Fruit fly (Drosophila melanogaster) whole organism, pupa: ENCODE measurements around the gene Septin2.

ENCODE experiments used
- CG10348 ChIP-seq: fragments of 200-800 bp; sonication (Bioruptor generic); IDR thresholded peaks from 2 replicates; pipeline ENCODE4 v1.3.6; 2022; ENCODE audit warnings: missing biosample characterization, missing genetic modification characterization
- CG12605 ChIP-seq: fragments of 200-800 bp; sonication (Bioruptor generic); IDR thresholded peaks from 2 replicates; pipeline ENCODE4 v1.3.6; 2022; ENCODE audit warnings: missing biosample characterization, missing genetic modification characterization
- CG13204 ChIP-seq: fragments of 200-800 bp; sonication (Bioruptor generic); optimal IDR thresholded peaks from 2 replicates; lab custom pipeline; 2018; ENCODE audit warnings: missing biosample characterization, mild to moderate bottlenecking, missing genetic modification characterization, moderate library complexity
- CG14655 ChIP-seq: fragments of 200-800 bp; sonication (Bioruptor generic); optimal IDR thresholded peaks from 3 replicates; lab custom pipeline; 2017; ENCODE audit warnings: mild to moderate bottlenecking, missing biosample characterization, missing genetic modification reagents, missing genetic modification characterization
- CG15710 ChIP-seq: fragments of 200-800 bp; sonication (Bioruptor generic); optimal IDR thresholded peaks from 2 replicates; lab custom pipeline; 2018; ENCODE audit warnings: missing biosample characterization, mild to moderate bottlenecking, missing genetic modification characterization, moderate library complexity
- CG17806 ChIP-seq: fragments of 200-800 bp; sonication (Bioruptor generic); optimal IDR thresholded peaks from 2 replicates; lab custom pipeline; 2018; ENCODE audit warnings: missing biosample characterization, mild to moderate bottlenecking, missing genetic modification characterization, moderate library complexity
- CG32121 ChIP-seq: fragments of 200-800 bp; sonication (Bioruptor generic); IDR thresholded peaks from 2 replicates; pipeline ENCODE4 v1.3.6; 2022; ENCODE audit warnings: missing biosample characterization, missing genetic modification characterization
- CG34367 ChIP-seq: fragments of 200-800 bp; sonication (Bioruptor generic); optimal IDR thresholded peaks from 2 replicates; lab custom pipeline; 2018; ENCODE audit warnings: missing biosample characterization, mild to moderate bottlenecking, missing genetic modification characterization
- CG4496 ChIP-seq: fragments of 200-800 bp; sonication (Bioruptor generic); IDR thresholded peaks from 3 replicates; pipeline ENCODE4 v1.3.6; 2022; ENCODE audit warnings: missing biosample characterization, missing genetic modification characterization
- CG8159 ChIP-seq: fragments of 200-800 bp; sonication (Bioruptor generic); optimal IDR thresholded peaks from 3 replicates; lab custom pipeline; 2018; ENCODE audit warnings: missing biosample characterization, mild to moderate bottlenecking, missing genetic modification characterization, moderate library complexity
- CG8301 ChIP-seq: fragments of 200-800 bp; sonication (Bioruptor generic); optimal IDR thresholded peaks from 2 replicates; lab custom pipeline; 2018; ENCODE audit warnings: missing biosample characterization, mild to moderate bottlenecking, missing genetic modification characterization
- CG9948 ChIP-seq: fragments of 200-800 bp; sonication (Bioruptor generic); optimal IDR thresholded peaks from 2 replicates; lab custom pipeline; 2018; ENCODE audit warnings: missing biosample characterization, mild to moderate bottlenecking, missing genetic modification characterization, moderate library complexity
- D1 ChIP-seq: fragments of 200-800 bp; sonication (Bioruptor generic); optimal IDR thresholded peaks from 2 replicates; lab custom pipeline; 2018; ENCODE audit warnings: missing biosample characterization, mild to moderate bottlenecking, missing genetic modification characterization, moderate library complexity
- EcR ChIP-seq: fragments of 200-800 bp; sonication (Bioruptor generic); optimal IDR thresholded peaks from 3 replicates; lab custom pipeline; 2019; ENCODE audit warnings: missing biosample characterization, missing genetic modification characterization, mild to moderate bottlenecking, moderate library complexity, missing genetic modification reagents
- Ets98B ChIP-seq: fragments of 200-800 bp; sonication (Bioruptor generic); IDR thresholded peaks from 2 replicates; pipeline ENCODE4 v1.3.6; 2022; ENCODE audit warnings: missing biosample characterization, missing genetic modification characterization
- Pif1A ChIP-seq: fragments of 200-800 bp; sonication (Bioruptor generic); optimal IDR thresholded peaks from 3 replicates; lab custom pipeline; 2016; ENCODE audit warnings: missing biosample characterization, missing genetic modification characterization
- Pif1B ChIP-seq: fragments of 200-800 bp; sonication (Bioruptor generic); optimal IDR thresholded peaks from 3 replicates; lab custom pipeline; 2016; ENCODE audit warnings: missing biosample characterization, missing genetic modification characterization
- Snoo ChIP-seq: fragments of 200-800 bp; sonication (Bioruptor generic); optimal IDR thresholded peaks from 3 replicates; lab custom pipeline; 2017; ENCODE audit warnings: missing biosample characterization, mild to moderate bottlenecking, missing genetic modification characterization, inconsistent platforms
- fd96Ca ChIP-seq: fragments of 200-800 bp; sonication (Bioruptor generic); IDR thresholded peaks from 3 replicates; pipeline ENCODE4 v1.3.6; 2022; ENCODE audit warnings: missing biosample characterization, missing genetic modification characterization
- gl ChIP-seq: fragments of 200-800 bp; sonication (Bioruptor generic); optimal IDR thresholded peaks from 2 replicates; lab custom pipeline; 2018; ENCODE audit warnings: missing biosample characterization, mild to moderate bottlenecking, missing genetic modification characterization
- rn ChIP-seq: fragments of 200-800 bp; sonication (Bioruptor generic); IDR thresholded peaks from 2 replicates; pipeline ENCODE4 v1.3.6; 2022; ENCODE audit warnings: missing biosample characterization, missing genetic modification characterization

The Septin2 gene

DNA sequence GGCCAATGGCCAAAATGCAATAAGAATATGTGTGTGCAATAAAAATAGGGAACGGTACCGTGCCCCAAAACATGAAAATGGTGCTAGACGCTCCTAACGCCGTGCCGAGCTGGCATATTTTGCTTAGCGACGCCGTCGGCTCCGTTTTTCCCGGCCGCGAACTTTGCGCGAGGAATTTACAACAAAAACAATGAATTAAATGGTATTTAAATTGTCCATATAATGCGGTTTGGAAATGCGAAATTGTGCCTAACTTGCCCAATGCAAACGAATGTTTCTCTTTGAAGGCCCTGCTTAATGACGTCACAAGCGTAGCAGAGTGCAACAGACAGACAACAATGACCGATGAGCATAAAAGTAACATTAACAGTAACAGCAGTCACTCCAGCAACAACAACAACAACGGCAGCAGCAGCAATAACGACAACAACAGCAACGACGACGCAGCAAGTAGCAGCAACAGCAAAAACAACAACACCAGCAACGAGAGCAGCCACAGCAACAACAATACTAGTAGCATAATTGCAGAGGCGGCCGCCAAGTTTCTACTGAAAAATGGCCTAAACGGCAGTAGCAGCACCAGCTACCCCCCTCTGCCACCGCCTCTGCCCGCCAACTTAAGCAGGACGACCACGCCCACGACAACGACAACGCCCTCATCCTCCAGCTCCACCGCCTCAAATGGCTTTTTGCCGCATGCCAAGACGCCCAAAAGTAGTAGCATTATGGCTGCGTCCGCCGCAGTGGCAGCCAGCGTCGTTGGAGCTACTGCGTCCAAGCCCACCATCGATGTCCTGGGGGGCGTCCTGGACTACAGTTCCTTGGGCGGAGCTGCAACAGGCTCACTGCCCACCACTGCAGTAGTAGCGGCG lies 34.4 kb upstream of the Septin2 start:
- TF ChIP-seq gl (tag; lab: Kevin White, UChicago), result no peak
- no peak for TF ChIP-seq CG10348 (GFP tag; lab: Robert Waterston, UW)
- TF ChIP-seq rn, result no peak
- TF ChIP-seq CG12605, result no peak
- peak; percentile 29 for TF ChIP-seq CG9948 (tag; lab: Kevin White, UChicago)
- TF ChIP-seq CG14655 (GFP tag; lab: Kevin White, UChicago), result no peak
- TF ChIP-seq CG17806 (tag; lab: Kevin White, UChicago), result no peak

DNA sequence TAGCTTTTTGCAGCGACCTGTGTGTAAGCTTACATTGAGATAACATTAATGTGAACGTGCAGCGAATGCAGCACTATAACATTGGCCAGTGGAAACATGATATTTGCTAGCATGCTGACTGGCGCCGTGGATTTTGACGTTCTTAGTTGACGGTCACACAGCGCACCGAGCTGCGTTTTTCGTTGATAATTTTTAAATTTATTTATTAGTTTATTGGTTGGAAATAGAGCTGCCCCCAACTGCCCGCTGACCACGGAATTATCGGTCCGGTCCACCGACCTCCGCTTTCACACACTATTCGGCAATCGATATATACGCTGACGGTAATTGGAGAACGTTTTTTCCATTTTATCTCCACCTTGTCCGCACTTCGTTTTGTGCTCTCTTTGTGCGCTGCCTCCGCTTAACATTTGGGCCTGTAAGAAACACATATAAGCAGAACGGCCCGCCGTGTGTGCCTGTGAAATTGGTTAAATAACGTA lies 33.7 kb upstream of the Septin2 start, which contains the start of gene H:
TSS of gene H (plus strand) at position 134 of the 482 bp plus-strand sequence.
- no peak for TF ChIP-seq CG10348 (GFP tag; lab: Robert Waterston, UW)
- no peak for TF ChIP-seq CG4496
- no peak for TF ChIP-seq CG8301
- no peak for TF ChIP-seq fd96Ca (GFP tag; lab: Robert Waterston, UW)
- TF ChIP-seq CG9948 (tag; lab: Kevin White, UChicago), result no peak
- no peak for TF ChIP-seq EcR
- TF ChIP-seq CG8159 (tag; lab: Kevin White, UChicago), result no peak
- no peak for TF ChIP-seq D1 (tag; lab: Kevin White, UChicago)
- no peak for TF ChIP-seq CG14655 (GFP tag; lab: Kevin White, UChicago)
- TF ChIP-seq Pif1A, result no peak
- no peak for TF ChIP-seq gl (tag; lab: Kevin White, UChicago)
- no peak for TF ChIP-seq CG32121
- no peak for TF ChIP-seq CG12605
- TF ChIP-seq CG34367, result no peak
- no peak for TF ChIP-seq Ets98B

dm6 chr3R:20618947-20619346 lies 30.8 kb upstream of the Septin2 start:
- TF ChIP-seq CG12605 (no peak), D1 (tag; lab: Kevin White, UChicago) (no peak), CG9948 (tag; lab: Kevin White, UChicago) (no peak), CG34367 (no peak), CG17806 (tag; lab: Kevin White, UChicago) (no peak), gl (tag; lab: Kevin White, UChicago) (no peak), CG15710 (no peak), CG8301 (no peak), CG13204 (GFP tag; lab: Kevin White, UChicago) (no peak), CG32121 (no peak), Pif1A (no peak), Ets98B (no peak), CG14655 (GFP tag; lab: Kevin White, UChicago) (no peak)
- TF ChIP-seq, all 21 proteins: peak for 0

dm6 chr3R:20617583-20617982 lies 29.4 kb upstream of the Septin2 start, which contains the start of gene CG5466:
CG5466 (plus strand) TSS chr3R:20617883.
- TF ChIP-seq CG34367 (no peak), rn (no peak), CG13204 (GFP tag; lab: Kevin White, UChicago) (no peak), CG8159 (tag; lab: Kevin White, UChicago) (no peak), Pif1A (no peak), CG4496 (0 out of 3 replicates have a peak, but pooled peaks have one; percentile 7), Pif1B (GFP tag; lab: Kevin White, UChicago) (no peak), CG8301 (no peak)

DNA sequence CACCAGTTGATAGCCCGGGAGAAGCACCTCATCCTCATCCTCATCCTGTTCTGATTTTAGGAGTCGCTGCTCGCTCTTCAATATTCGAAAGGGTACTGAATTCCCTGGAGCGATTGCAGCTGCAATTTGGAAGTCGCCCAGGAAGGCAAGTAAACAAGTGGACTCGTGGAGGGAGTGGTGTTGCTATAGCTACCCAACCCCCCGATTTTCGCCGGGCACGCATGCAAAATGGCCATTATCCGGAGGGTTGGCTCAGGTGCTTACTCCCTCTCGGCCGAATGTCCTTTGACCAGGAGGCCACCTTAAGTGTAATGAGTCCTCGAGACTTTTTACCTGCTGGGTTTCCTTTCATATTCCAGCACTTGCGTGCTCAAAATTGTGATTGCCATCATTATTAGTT lies 28.6 kb upstream of the Septin2 start, which contains the start of gene CG15923:
TSS of gene CG15923 (minus strand) at position 101 of the 400 bp plus-strand sequence.
- TF ChIP-seq Pif1A, result no peak
- no peak for TF ChIP-seq CG12605
- no peak for TF ChIP-seq CG14655 (GFP tag; lab: Kevin White, UChicago)
- no peak for TF ChIP-seq CG4496
- TF ChIP-seq CG8159 (tag; lab: Kevin White, UChicago), result no peak
- no peak for TF ChIP-seq CG15710
- no peak for TF ChIP-seq CG13204 (GFP tag; lab: Kevin White, UChicago)
- TF ChIP-seq CG9948 (tag; lab: Kevin White, UChicago), result no peak
- no peak for TF ChIP-seq D1 (tag; lab: Kevin White, UChicago)
- no peak for TF ChIP-seq CG34367
- no peak for TF ChIP-seq Ets98B
- TF ChIP-seq CG17806 (tag; lab: Kevin White, UChicago), result no peak
- no peak for TF ChIP-seq fd96Ca (GFP tag; lab: Robert Waterston, UW)
- TF ChIP-seq CG10348 (GFP tag; lab: Robert Waterston, UW), result no peak
- TF ChIP-seq Snoo (tag; lab: Kevin White, UChicago), result no peak

DNA sequence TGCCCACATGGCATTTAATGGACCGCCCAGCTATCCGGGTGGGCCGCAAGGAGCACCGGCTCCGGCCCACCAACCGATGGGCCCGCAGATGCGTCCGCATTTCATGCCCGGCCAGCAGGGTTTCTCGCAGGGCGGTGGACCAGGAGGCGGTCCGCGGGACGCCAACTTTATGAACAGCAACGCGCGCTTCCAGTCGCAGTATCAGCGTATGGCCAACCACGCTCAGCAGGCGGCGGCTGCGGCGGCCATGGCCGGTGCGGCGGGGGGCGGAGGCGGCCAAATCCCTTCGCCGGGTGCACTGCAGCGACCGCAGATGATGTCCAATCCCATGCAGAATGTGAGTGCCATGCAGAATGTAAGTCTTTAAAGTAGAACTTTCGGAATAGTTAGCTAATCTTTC lies 20.0 kb upstream of the Septin2 start:
- TF ChIP-seq CG8301 (no peak), fd96Ca (GFP tag; lab: Robert Waterston, UW) (0 out of 3 replicates have a peak, but pooled peaks have one; percentile 5)
